Worm (Caenorhabditis elegans) whole organism, L1 larva: Measurements from ENCODE around the gene E04D5.4.
"Not testable (repeated sequence)": the region's sequence is repeated elsewhere in the genome, so short reads cannot be mapped to it uniquely, and the experiment has no call there.

Experiments
- C16A3.4 ChIP-seq: fragments of 150-350 bp; optimal IDR thresholded peaks from 2 replicates; lab custom pipeline; 2014; ENCODE audit warnings: missing biosample characterization, missing genetic modification characterization
- F16B12.6 ChIP-seq: fragments of 150-350 bp; optimal IDR thresholded peaks from 2 replicates; lab custom pipeline; 2014; ENCODE audit warnings: missing biosample characterization, missing genetic modification characterization
- ama-1 ChIP-seq: fragments of 150-350 bp; optimal IDR thresholded peaks from 2 replicates; lab custom pipeline; 2014
- ceh-63 ChIP-seq: fragments of 200-800 bp; sonication (Bioruptor generic); optimal IDR thresholded peaks from 2 replicates; lab custom pipeline; 2018; ENCODE audit warnings: mild to moderate bottlenecking, missing genetic modification characterization, missing compliant biosample characterization
- efl-1 ChIP-seq, 4 experiments: fragments of 150-350 bp; optimal IDR thresholded peaks in 3 of 4; peaks in 1 of 4; 1 replicate in 1 of 4; 2 replicates in 3 of 4; lab custom pipeline; 2014; ENCODE audit warnings: missing biosample characterization in 2 of 4, missing genetic modification characterization in 2 of 4, missing genetic modification reagents in 2 of 4
- elt-2 ChIP-seq: sonication (generic microtip); optimal IDR thresholded peaks from 2 replicates; lab custom pipeline; 2016; ENCODE audit warnings: missing genetic modification characterization, mild to moderate bottlenecking, inconsistent platforms, missing compliant biosample characterization, missing genetic modification reagents
- elt-3 ChIP-seq, 6 experiments: fragments of 150-350 bp in 1 of 6; sonication (generic microtip); optimal IDR thresholded peaks; 2 replicates each; lab custom pipeline; 2017 to 2018; ENCODE audit warnings: missing biosample characterization in 6 of 6, missing genetic modification characterization in 6 of 6, inconsistent platforms in 1 of 6
- ets-5 ChIP-seq: fragments of 200-800 bp; sonication (Bioruptor generic); IDR thresholded peaks from 2 replicates; pipeline ENCODE4 v1.3.6; 2022; ENCODE audit warnings: missing genetic modification characterization, missing compliant biosample characterization
- fkh-10 ChIP-seq: sonication (generic microtip); optimal IDR thresholded peaks from 2 replicates; lab custom pipeline; 2017; ENCODE audit warnings: missing biosample characterization, missing genetic modification reagents, missing genetic modification characterization
- fkh-4 ChIP-seq: sonication (generic microtip); optimal IDR thresholded peaks from 2 replicates; lab custom pipeline; 2016; ENCODE audit warnings: missing compliant biosample characterization, missing genetic modification characterization, borderline replicate concordance
- hpl-2 ChIP-seq: fragments of 150-350 bp; optimal IDR thresholded peaks from 2 replicates; lab custom pipeline; 2014; ENCODE audit warnings: missing biosample characterization, missing genetic modification reagents, missing genetic modification characterization
- irx-1 ChIP-seq: sonication (generic microtip); optimal IDR thresholded peaks from 2 replicates; lab custom pipeline; 2016; ENCODE audit warnings: missing genetic modification characterization, missing compliant biosample characterization
- isw-1 ChIP-seq: fragments of 200-800 bp; sonication (Bioruptor generic); IDR thresholded peaks from 2 replicates; pipeline ENCODE4 v1.3.6; 2022; ENCODE audit warnings: missing genetic modification characterization, missing compliant biosample characterization
- jun-1 ChIP-seq: fragments of 150-350 bp; optimal IDR thresholded peaks from 2 replicates; lab custom pipeline; 2014; ENCODE audit warnings: missing biosample characterization, missing genetic modification reagents, missing genetic modification characterization
- lin-14 ChIP-seq: fragments of 200-800 bp; sonication (Bioruptor generic); optimal IDR thresholded peaks from 2 replicates; lab custom pipeline; 2018; ENCODE audit warnings: mild to moderate bottlenecking, missing genetic modification characterization, moderate library complexity, missing compliant biosample characterization
- lin-35 ChIP-seq, 2 experiments: fragments of 150-350 bp; optimal IDR thresholded peaks; 2 replicates each; lab custom pipeline; 2014; ENCODE audit warnings: missing biosample characterization in 2 of 2, missing genetic modification characterization in 2 of 2, missing genetic modification reagents in 2 of 2
- lir-3 ChIP-seq: sonication (generic microtip); optimal IDR thresholded peaks from 2 replicates; lab custom pipeline; 2016; ENCODE audit warnings: mild to moderate bottlenecking, missing genetic modification characterization, moderate library complexity, missing compliant biosample characterization; ENCODE audit not compliant: poor library complexity
- lsy-2 ChIP-seq, 2 experiments: fragments of 150-350 bp; optimal IDR thresholded peaks; 2 replicates each; lab custom pipeline; 2014; ENCODE audit warnings: missing biosample characterization in 2 of 2, missing genetic modification characterization in 2 of 2
- mab-9 ChIP-seq: fragments of 200-800 bp; sonication (Bioruptor generic); IDR thresholded peaks from 2 replicates; pipeline ENCODE4 v1.3.6; 2022; ENCODE audit warnings: missing genetic modification reagents, missing genetic modification characterization, missing compliant biosample characterization
- mdl-1 ChIP-seq, 2 experiments: fragments of 150-350 bp; optimal IDR thresholded peaks; 2 replicates each; lab custom pipeline; 2014 to 2017; ENCODE audit warnings: missing biosample characterization in 2 of 2, missing genetic modification characterization in 2 of 2, inconsistent platforms in 1 of 2
- mef-2 ChIP-seq: fragments of 150-350 bp; optimal IDR thresholded peaks from 2 replicates; lab custom pipeline; 2014; ENCODE audit warnings: missing biosample characterization, missing genetic modification characterization
- nhr-19 ChIP-seq: fragments of 200-800 bp; sonication (Bioruptor generic); conservative IDR thresholded peaks from 2 replicates; pipeline ENCODE4 v1.3.6; 2022; ENCODE audit warnings: missing genetic modification characterization, missing compliant biosample characterization
- nhr-20 ChIP-seq: sonication (generic microtip); optimal IDR thresholded peaks from 2 replicates; lab custom pipeline; 2016; ENCODE audit warnings: mild to moderate bottlenecking, missing genetic modification characterization, missing compliant biosample characterization
- nhr-71 ChIP-seq: sonication (generic microtip); optimal IDR thresholded peaks from 2 replicates; lab custom pipeline; 2016; ENCODE audit warnings: mild to moderate bottlenecking, missing genetic modification characterization, moderate library complexity, missing compliant biosample characterization
- nhr-90 ChIP-seq: sonication (generic microtip); optimal IDR thresholded peaks from 2 replicates; lab custom pipeline; 2016; ENCODE audit warnings: mild to moderate bottlenecking, missing genetic modification characterization, missing compliant biosample characterization; ENCODE audit not compliant: poor library complexity
- pax-3 ChIP-seq: fragments of 200-800 bp; sonication (Bioruptor generic); optimal IDR thresholded peaks from 2 replicates; lab custom pipeline; 2018; ENCODE audit warnings: mild to moderate bottlenecking, missing genetic modification characterization, moderate library complexity, missing compliant biosample characterization
- pqm-1 ChIP-seq: sonication (generic microtip); optimal IDR thresholded peaks from 3 replicates; lab custom pipeline; 2017; ENCODE audit warnings: missing biosample characterization, missing genetic modification characterization
- rnt-1 ChIP-seq: sonication (generic microtip); optimal IDR thresholded peaks from 2 replicates; lab custom pipeline; 2016; ENCODE audit warnings: mild to moderate bottlenecking, missing genetic modification characterization, moderate library complexity, missing compliant biosample characterization
- skn-1 ChIP-seq: fragments of 150-350 bp; optimal IDR thresholded peaks from 2 replicates; lab custom pipeline; 2014; ENCODE audit warnings: missing biosample characterization, missing genetic modification characterization
- sup-37 ChIP-seq: fragments of 200-800 bp; sonication (Bioruptor generic); optimal IDR thresholded peaks from 2 replicates; lab custom pipeline; 2018; ENCODE audit warnings: mild to moderate bottlenecking, missing genetic modification characterization, missing compliant biosample characterization
- unc-130 ChIP-seq: fragments of 150-350 bp; optimal IDR thresholded peaks from 2 replicates; lab custom pipeline; 2017; ENCODE audit warnings: missing biosample characterization, missing genetic modification characterization, inconsistent platforms
- unc-86 ChIP-seq: sonication (generic microtip); optimal IDR thresholded peaks from 2 replicates; lab custom pipeline; 2016; ENCODE audit warnings: missing genetic modification characterization, missing compliant biosample characterization
- xbp-1 ChIP-seq: sonication (generic microtip); optimal IDR thresholded peaks from 2 replicates; lab custom pipeline; 2016; ENCODE audit warnings: missing genetic modification characterization, missing compliant biosample characterization
- ztf-11 ChIP-seq, 2 experiments: sonication (generic microtip); optimal IDR thresholded peaks; 2 replicates each; lab custom pipeline; 2016 to 2017; ENCODE audit warnings: missing genetic modification characterization in 2 of 2, missing biosample characterization in 1 of 2, missing compliant biosample characterization in 1 of 2
- ztf-4 ChIP-seq: fragments of 150-350 bp; optimal IDR thresholded peaks from 2 replicates; lab custom pipeline; 2014; ENCODE audit warnings: missing biosample characterization, missing genetic modification characterization

Gene E04D5.4

DNA sequence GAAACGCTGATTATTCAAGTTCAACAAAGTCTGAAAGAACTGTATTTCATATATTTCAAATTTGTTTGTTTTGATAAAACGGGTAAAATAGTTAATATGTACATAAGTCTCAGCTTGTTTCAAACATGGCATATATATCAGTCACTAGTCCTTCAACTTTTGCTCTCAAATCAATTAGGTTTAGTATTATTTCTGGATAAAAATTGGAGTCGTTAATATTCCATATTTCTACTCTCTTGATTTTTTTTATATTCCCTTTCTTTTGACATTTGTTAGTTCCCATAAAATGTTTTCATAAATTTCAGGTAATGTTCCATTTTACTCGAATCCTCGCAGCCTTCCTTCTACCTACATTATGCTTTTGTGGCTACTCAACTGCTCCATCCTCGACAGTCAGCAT lies 4.2 kb upstream of the E04D5.4 start, which contains the start of gene cut-4:
Gene cut-4 (plus strand): TSS at position 301 of the 400 bp plus-strand sequence.
- TF ChIP-seq lir-3 (tag; lab: Kevin White, UChicago) (no peak), ama-1 (lab: Kevin White, UChicago) (no peak), nhr-20 (tag; lab: Kevin White, UChicago) (no peak), ets-5 (GFP tag; lab: Robert Waterston, UW) (no peak), pax-3 (tag; lab: Kevin White, UChicago) (no peak), mef-2 (no peak), fkh-4 (tag; lab: Kevin White, UChicago) (no peak), sup-37 (GFP tag; lab: Kevin White, UChicago) (no peak), C16A3.4 (tag; lab: Kevin White, UChicago) (no peak), irx-1 (tag; lab: Kevin White, UChicago) (no peak), unc-86 (tag; lab: Kevin White, UChicago) (no peak), isw-1 (GFP tag; lab: Robert Waterston, UW) (no peak)
- TF ChIP-seq, all 84 proteins: peak for 0

DNA sequence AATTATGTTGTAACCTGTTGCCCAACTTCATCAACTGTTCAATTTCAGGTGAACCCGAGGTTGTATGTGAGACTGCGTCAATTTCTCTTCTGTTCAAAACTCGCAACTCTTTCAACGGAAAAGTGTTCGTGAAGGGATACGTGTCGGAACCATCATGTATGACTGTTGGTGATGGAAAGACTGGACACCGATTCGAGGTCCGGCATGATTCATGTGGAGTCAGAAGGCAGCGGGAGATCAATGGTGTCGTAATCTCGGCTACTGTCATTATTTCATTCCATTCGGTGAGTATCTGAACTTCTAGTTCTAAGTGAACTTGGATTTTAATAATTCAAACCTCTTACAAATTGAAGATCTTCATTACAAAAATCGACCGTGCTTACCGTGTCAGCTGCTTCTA lies 2.2 kb upstream of the E04D5.4 start:
- TF ChIP-seq ztf-11 (tag; optimal IDR thresholded peaks at IDR 0.05; lab: Kevin White, UChicago) (no peak), ets-5 (GFP tag; lab: Robert Waterston, UW) (no peak), isw-1 (GFP tag; lab: Robert Waterston, UW) (no peak), ceh-63 (GFP tag; lab: Kevin White, UChicago) (no peak), unc-130 (tag; lab: Kevin White, UChicago) (no peak), mab-9 (no peak), nhr-90 (tag; lab: Kevin White, UChicago) (no peak)

DNA sequence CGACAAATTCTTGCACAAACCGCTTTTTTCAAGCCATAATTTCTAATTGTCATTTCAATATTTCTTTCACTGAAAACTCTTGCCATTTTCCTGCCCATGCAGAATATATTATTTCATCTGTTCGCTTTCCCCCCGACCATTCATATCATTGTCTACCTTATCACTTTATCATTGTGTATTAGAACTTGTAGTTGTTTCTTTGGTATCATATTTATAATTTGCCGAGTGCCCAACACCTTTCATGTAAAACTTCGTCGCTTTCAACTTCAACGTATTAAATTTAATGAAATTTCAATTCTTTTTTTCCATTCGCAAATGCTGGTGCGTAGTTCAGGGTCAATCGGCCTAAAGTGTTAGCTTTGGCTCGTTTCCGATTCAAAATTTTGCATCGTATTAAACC lies 2.8 kb downstream of the E04D5.4 start, which contains the start of gene ZK673.1:
Gene ZK673.1 (plus strand): TSS at position 301 of the 400 bp plus-strand sequence.
- TF ChIP-seq ama-1 (lab: Kevin White, UChicago); elt-3 (tag; optimal IDR thresholded peaks at IDR 0.05; lab: Kevin White, UChicago); hpl-2 (GFP tag; lab: Kevin White, UChicago): not testable (repeated sequence)

DNA sequence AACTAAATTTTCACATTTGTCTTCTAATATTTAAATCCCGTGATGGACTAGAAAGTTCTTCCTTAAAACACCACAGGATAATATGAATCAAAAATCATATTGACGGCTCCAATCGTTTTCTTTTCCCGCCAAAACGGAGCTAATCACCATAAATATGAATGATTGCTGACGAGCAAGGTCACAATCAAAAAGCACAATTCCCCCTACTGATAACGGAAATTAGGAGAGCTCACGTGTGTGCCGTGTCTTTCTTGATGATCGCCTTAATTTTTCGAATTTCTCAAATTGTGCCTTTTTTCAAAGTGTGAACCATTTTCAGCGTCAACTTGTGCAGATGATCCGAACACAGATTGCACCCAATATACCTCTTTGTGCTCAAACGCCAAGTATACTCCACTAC lies 3.8 kb downstream of the E04D5.4 start:
- TF ChIP-seq elt-2 (peak; percentile 59), xbp-1 (tag; lab: Kevin White, UChicago) (no peak), lin-35 (GFP tag; optimal IDR thresholded peaks at IDR 0.05; lab: Kevin White, UChicago) (peak in 1 of 2 experiments; percentile 32)

- TF ChIP-seq nhr-19 (GFP tag; lab: Robert Waterston, UW): peak; percentile 40
- TF ChIP-seq C16A3.4 (tag; lab: Kevin White, UChicago): peak; percentile 1
- TF ChIP-seq lin-14 (GFP tag; lab: Kevin White, UChicago): peak; percentile 64
- peak; percentile 49 to 51 for TF ChIP-seq lsy-2 (tag; optimal IDR thresholded peaks at IDR 0.05; lab: Kevin White, UChicago)
- TF ChIP-seq pqm-1: no peak
- TF ChIP-seq elt-3 (tag; optimal IDR thresholded peaks at IDR 0.05; lab: Kevin White, UChicago): no peak
- TF ChIP-seq mdl-1 (tag; optimal IDR thresholded peaks at IDR 0.05; lab: Kevin White, UChicago): peak in 1 of 2 experiments; percentile 2
- peak; percentile 65 for TF ChIP-seq rnt-1
- TF ChIP-seq efl-1 (optimal IDR thresholded peaks at IDR 0.05; lab: Kevin White, UChicago): peak in 1 of 2 experiments; percentile 12
- no peak for TF ChIP-seq efl-1 (GFP tag; optimal IDR thresholded peaks at IDR 0.05 in 1 of 2; lab: Kevin White, UChicago)
- TF ChIP-seq nhr-71: peak; percentile 61
- TF ChIP-seq skn-1 (tag; lab: Kevin White, UChicago): peak; percentile 5
- TF ChIP-seq ztf-4: no peak
- TF ChIP-seq F16B12.6 (tag; lab: Kevin White, UChicago): peak; percentile 76
- TF ChIP-seq jun-1 (tag; lab: Kevin White, UChicago): no peak
- TF ChIP-seq fkh-10 (GFP tag; lab: Kevin White, UChicago): no peak
These were observed 5.1 kb downstream of the E04D5.4 start for ce11 chrII:10444971-10445707.
